Fruit fly (Drosophila melanogaster) whole organism, prepupa: ENCODE results near the gene Jhbp13.
A peak's percentile ranks its signal among the peaks of the same experiment; 100 is the strongest.

Experiments used
- CG1621 ChIP-seq: fragments of 200-800 bp; sonication (Bioruptor generic); optimal IDR thresholded peaks from 3 replicates; lab custom pipeline; 2018; ENCODE audit warnings: missing biosample characterization, mild to moderate bottlenecking, missing genetic modification characterization
- CG32006 ChIP-seq: fragments of 200-800 bp; sonication (Bioruptor generic); optimal IDR thresholded peaks from 3 replicates; lab custom pipeline; 2017; ENCODE audit warnings: missing biosample characterization, mild to moderate bottlenecking, missing genetic modification characterization
- CG8632 ChIP-seq: fragments of 200-800 bp; sonication (Bioruptor generic); optimal IDR thresholded peaks from 3 replicates; lab custom pipeline; 2016; ENCODE audit warnings: missing biosample characterization, missing genetic modification characterization
- Hr4 ChIP-seq: fragments of 200-800 bp; sonication (Bioruptor generic); optimal IDR thresholded peaks from 3 replicates; lab custom pipeline; 2016; ENCODE audit warnings: missing biosample characterization, missing genetic modification characterization
- OdsH ChIP-seq: fragments of 200-800 bp; sonication (Bioruptor generic); optimal IDR thresholded peaks from 3 replicates; lab custom pipeline; 2016; ENCODE audit warnings: missing biosample characterization, missing genetic modification characterization
- eg ChIP-seq: fragments of 200-800 bp; sonication (Bioruptor generic); IDR thresholded peaks from 3 replicates; pipeline ENCODE4 v1.3.6; 2022; ENCODE audit warnings: missing biosample characterization, missing genetic modification characterization
- fd59A ChIP-seq: fragments of 200-800 bp; sonication (Bioruptor generic); optimal IDR thresholded peaks from 2 replicates; lab custom pipeline; 2017; ENCODE audit warnings: missing biosample characterization, mild to moderate bottlenecking, missing genetic modification characterization, missing genetic modification reagents
- salr ChIP-seq, 2 experiments: fragments of 200-800 bp; sonication (Bioruptor generic); optimal IDR thresholded peaks; 3 replicates each; lab custom pipeline; 2016 to 2018; ENCODE audit warnings: missing biosample characterization in 2 of 2, missing genetic modification characterization in 2 of 2, mild to moderate bottlenecking in 1 of 2
- spab ChIP-seq: fragments of 200-800 bp; sonication (Bioruptor generic); optimal IDR thresholded peaks from 2 replicates; lab custom pipeline; 2017; ENCODE audit warnings: missing biosample characterization, mild to moderate bottlenecking, missing genetic modification characterization, missing genetic modification reagents
- svp ChIP-seq: fragments of 200-800 bp; sonication (Bioruptor generic); peaks from one replicate; lab custom pipeline; 2016; ENCODE audit warnings: missing biosample characterization, missing genetic modification characterization
- vri ChIP-seq: fragments of 200-800 bp; sonication (Bioruptor generic); optimal IDR thresholded peaks from 3 replicates; lab custom pipeline; 2016; ENCODE audit warnings: missing biosample characterization, mild to moderate bottlenecking, missing genetic modification characterization

DNA sequence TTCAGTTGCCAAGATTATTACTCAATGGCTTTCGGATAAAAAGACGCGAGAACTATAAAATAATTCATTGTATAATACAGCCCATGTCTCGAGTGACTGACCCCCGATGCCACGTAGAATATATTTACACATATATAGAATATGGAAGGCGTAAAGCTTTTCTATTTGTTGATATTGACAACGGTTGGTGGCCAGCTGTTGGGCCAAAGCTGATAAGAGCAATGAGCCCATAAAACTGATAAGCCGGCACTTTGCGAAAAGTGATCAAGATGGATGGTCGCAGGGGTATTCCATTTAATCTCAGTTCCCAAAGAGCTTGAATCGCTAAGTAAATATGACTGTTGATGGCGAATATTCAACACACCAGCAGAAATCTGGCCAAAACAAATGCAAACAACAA, 49.3 kb upstream of the Jhbp13 start:
- TF ChIP-seq svp (GFP tag; lab: Kevin White, UChicago) (peak; percentile 87), Hr4 (GFP tag; lab: Kevin White, UChicago) (no peak), eg (GFP tag; lab: Robert Waterston, UW) (no peak), vri (GFP tag; lab: Kevin White, UChicago) (peak; percentile 83), CG1621 (tag; lab: Kevin White, UChicago) (no peak), salr (GFP tag; optimal IDR thresholded peaks at IDR 0.05; lab: Kevin White, UChicago) (no peak), fd59A (no peak), CG8632 (no peak), spab (no peak), CG32006 (GFP tag; lab: Kevin White, UChicago) (no peak), OdsH (no peak)
